Worm (Caenorhabditis elegans): ENCODE results near the gene bigr-1.

The bigr-1 gene

ce11 chrII:11157660-11158059 lies 23.8 kb upstream of the bigr-1 start (continued):
- TF ChIP-seq bed-3 (GFP tag; optimal IDR thresholded peaks at IDR 0.05): peak; percentile 52
- no peak for TF ChIP-seq nhr-2 (tag; optimal IDR thresholded peaks at IDR 0.05)
- TF ChIP-seq pha-4 (tag; optimal IDR thresholded peaks at IDR 0.05): no peak
- no peak for TF ChIP-seq tbx-8 (GFP tag; optimal IDR thresholded peaks at IDR 0.05)
- TF ChIP-seq mab-5 (tag; optimal IDR thresholded peaks at IDR 0.05): no peak
- TF ChIP-seq nhr-12 (tag; optimal IDR thresholded peaks at IDR 0.05): no peak
- no peak for TF ChIP-seq unc-39 (tag; optimal IDR thresholded peaks at IDR 0.05)

DNA sequence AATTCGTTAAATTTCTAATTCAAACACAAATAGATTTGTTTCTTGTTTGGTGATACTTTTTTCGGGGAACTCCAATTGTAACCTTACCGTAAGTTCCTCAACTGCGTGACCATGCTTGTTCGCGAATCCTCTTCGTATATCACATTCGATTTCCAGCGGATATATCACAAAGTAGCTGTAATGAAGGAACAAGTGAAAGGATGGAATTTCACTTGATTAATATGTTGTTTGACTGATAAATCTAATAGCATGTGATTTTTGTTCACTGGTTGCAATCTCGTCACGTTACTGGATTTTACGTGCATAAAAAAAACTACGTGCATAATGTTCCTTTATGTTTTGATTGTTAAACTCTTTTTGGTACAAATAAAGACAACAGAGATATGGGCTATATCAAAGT lies 19.8 kb upstream of the bigr-1 start:
- TF ChIP-seq ceh-39 (tag; optimal IDR thresholded peaks at IDR 0.05): no peak
- no peak for TF ChIP-seq cnd-1 (tag; optimal IDR thresholded peaks at IDR 0.05)
- no peak for TF ChIP-seq unc-120 (tag; optimal IDR thresholded peaks at IDR 0.05; ENCODE audit: poor library complexity, severe bottlenecking)
- no peak for TF ChIP-seq pha-4 (tag; optimal IDR thresholded peaks at IDR 0.05)
- TF ChIP-seq unc-39 (tag; optimal IDR thresholded peaks at IDR 0.05): no peak
- TF ChIP-seq nhr-76 (tag; optimal IDR thresholded peaks at IDR 0.05): no peak
- TF ChIP-seq ceh-43 (GFP tag; optimal IDR thresholded peaks at IDR 0.05): no peak

ce11 chrII:11162390-11162789 lies 19.1 kb upstream of the bigr-1 start, which contains the start of gene ptr-13:
Gene ptr-13, minus strand, starts transcription at chrII:11162481.
- no peak for TF ChIP-seq nhr-12 (tag; optimal IDR thresholded peaks at IDR 0.05)
- TF ChIP-seq nhr-76 (tag; optimal IDR thresholded peaks at IDR 0.05): no peak
- TF ChIP-seq nhr-2 (tag; optimal IDR thresholded peaks at IDR 0.05): no peak
- TF ChIP-seq M03D4.4 (tag; optimal IDR thresholded peaks at IDR 0.05): no peak
- no peak for TF ChIP-seq tbx-8 (GFP tag; optimal IDR thresholded peaks at IDR 0.05)

DNA sequence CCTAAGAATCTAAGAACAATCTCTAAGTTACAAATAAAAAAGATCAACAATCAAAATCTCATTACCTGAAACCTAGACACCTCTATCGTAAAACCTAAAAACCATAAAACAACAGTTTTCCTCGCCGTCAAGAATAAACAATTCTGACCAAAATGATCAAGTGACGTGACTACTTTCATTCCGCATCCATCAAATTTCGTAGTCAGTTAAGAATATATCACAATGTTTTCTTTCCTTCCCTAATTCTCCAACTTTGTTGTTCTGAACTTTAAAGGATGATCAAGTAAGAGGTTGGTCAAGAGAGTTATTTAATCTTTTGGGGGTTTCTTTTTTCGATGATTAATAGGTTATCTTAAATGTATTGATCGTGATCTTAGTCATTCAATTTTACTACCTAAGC lies 18.2 kb upstream of the bigr-1 start:
- TF ChIP-seq bed-3 (GFP tag; optimal IDR thresholded peaks at IDR 0.05) (no peak), ham-2 (GFP tag; optimal IDR thresholded peaks at IDR 0.05) (no peak), zip-8 (tag; optimal IDR thresholded peaks at IDR 0.05) (no peak), unc-39 (tag; optimal IDR thresholded peaks at IDR 0.05) (no peak), ces-1 (GFP tag; optimal IDR thresholded peaks at IDR 0.05) (no peak), ztf-11 (tag; optimal IDR thresholded peaks at IDR 0.05) (no peak), mep-1 (tag; optimal IDR thresholded peaks at IDR 0.05) (no peak), hlh-1 (tag; optimal IDR thresholded peaks at IDR 0.05) (no peak), unc-120 (tag; optimal IDR thresholded peaks at IDR 0.05; ENCODE audit: poor library complexity, severe bottlenecking) (no peak), drap-1 (GFP tag; optimal IDR thresholded peaks at IDR 0.05) (no peak), cnd-1 (tag; optimal IDR thresholded peaks at IDR 0.05) (no peak), ceh-83 (GFP tag; optimal IDR thresholded peaks at IDR 0.05) (no peak), sem-2 (GFP tag; optimal IDR thresholded peaks at IDR 0.05) (no peak), nhr-2 (tag; optimal IDR thresholded peaks at IDR 0.05) (no peak), elt-3 (tag; optimal IDR thresholded peaks at IDR 0.05) (no peak), ceh-39 (tag; optimal IDR thresholded peaks at IDR 0.05) (no peak)

DNA sequence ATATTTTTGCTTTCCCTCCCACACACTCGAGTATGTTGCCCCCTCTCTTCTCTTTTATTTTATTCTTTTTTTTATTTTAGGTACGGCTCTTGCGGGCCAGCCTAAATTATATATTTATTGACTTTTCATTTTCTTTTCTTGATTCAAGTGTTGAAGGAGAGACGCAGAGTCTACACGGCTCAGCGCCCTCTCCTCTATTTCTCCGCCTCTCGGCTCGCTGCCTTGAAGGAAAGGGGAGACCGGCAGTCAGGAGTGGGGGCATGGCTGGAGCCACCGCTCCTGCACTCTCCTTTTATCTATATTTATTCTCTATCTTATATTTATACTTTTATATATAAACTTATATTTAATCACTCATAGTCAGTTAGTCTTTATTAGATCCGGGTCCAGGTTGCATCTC lies 15.0 kb upstream of the bigr-1 start:
- TF ChIP-seq sptf-1 (tag; optimal IDR thresholded peaks at IDR 0.05) (peak; percentile 10), bed-3 (GFP tag; optimal IDR thresholded peaks at IDR 0.05) (no peak), ces-1 (GFP tag; optimal IDR thresholded peaks at IDR 0.05) (peak; percentile 48), cnd-1 (tag; optimal IDR thresholded peaks at IDR 0.05) (no peak)

ce11 chrII:11167039-11167438 lies 14.4 kb upstream of the bigr-1 start:
- TF ChIP-seq ham-2 (GFP tag; optimal IDR thresholded peaks at IDR 0.05) (no peak), elt-1 (tag; optimal IDR thresholded peaks at IDR 0.05; ENCODE audit: borderline replicate concordance, insufficient read depth) (no peak), cnd-1 (tag; optimal IDR thresholded peaks at IDR 0.05) (no peak), nhr-28 (tag; optimal IDR thresholded peaks at IDR 0.05) (no peak), lsy-2 (tag; optimal IDR thresholded peaks at IDR 0.05) (no peak), mls-2 (tag; optimal IDR thresholded peaks at IDR 0.05) (no peak), blmp-1 (tag; optimal IDR thresholded peaks at IDR 0.05) (no peak), elt-3 (tag; optimal IDR thresholded peaks at IDR 0.05) (no peak), sptf-1 (tag; optimal IDR thresholded peaks at IDR 0.05) (no peak), nhr-237 (tag; optimal IDR thresholded peaks at IDR 0.05) (no peak), nhr-12 (tag; optimal IDR thresholded peaks at IDR 0.05) (no peak), snpc-4 (tag; optimal IDR thresholded peaks at IDR 0.05) (no peak), ztf-11 (tag; optimal IDR thresholded peaks at IDR 0.05) (no peak), pha-4 (tag; optimal IDR thresholded peaks at IDR 0.05) (no peak), ceh-83 (GFP tag; optimal IDR thresholded peaks at IDR 0.05) (no peak), nhr-76 (tag; optimal IDR thresholded peaks at IDR 0.05) (no peak), lin-32 (GFP tag; optimal IDR thresholded peaks at IDR 0.05) (no peak), nhr-2 (tag; optimal IDR thresholded peaks at IDR 0.05) (no peak), ceh-39 (tag; optimal IDR thresholded peaks at IDR 0.05) (no peak)
